Worm (Caenorhabditis elegans): ENCODE data around the gene phf-14.
"Not testable (repeated sequence)": the region's sequence is repeated elsewhere in the genome, so short reads cannot be mapped to it uniquely, and the experiment has no call there.

Gene phf-14

DNA sequence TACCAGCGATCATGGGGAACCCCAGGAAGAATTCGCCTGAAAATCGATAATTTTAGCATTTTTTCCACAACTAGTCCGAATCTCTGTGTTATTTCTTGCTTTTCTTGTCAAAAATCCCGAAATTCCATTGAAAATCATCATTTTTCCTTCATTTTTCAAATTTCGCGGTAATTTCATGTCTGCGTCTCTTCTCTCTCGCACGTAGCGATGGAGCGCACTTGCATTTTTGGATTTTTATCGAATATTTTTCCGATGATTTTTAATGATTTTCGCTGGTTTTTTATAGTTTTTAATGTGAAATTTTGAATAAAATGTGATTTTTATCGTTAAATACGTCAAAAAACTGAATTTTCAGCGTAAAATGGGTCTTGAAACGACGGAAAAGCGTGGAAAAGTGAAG lies 50.2 kb downstream of the phf-14 start, which contains the start of gene E01B7.2 (continued):
- no peak for TF ChIP-seq elt-3 (tag; optimal IDR thresholded peaks at IDR 0.05)

DNA sequence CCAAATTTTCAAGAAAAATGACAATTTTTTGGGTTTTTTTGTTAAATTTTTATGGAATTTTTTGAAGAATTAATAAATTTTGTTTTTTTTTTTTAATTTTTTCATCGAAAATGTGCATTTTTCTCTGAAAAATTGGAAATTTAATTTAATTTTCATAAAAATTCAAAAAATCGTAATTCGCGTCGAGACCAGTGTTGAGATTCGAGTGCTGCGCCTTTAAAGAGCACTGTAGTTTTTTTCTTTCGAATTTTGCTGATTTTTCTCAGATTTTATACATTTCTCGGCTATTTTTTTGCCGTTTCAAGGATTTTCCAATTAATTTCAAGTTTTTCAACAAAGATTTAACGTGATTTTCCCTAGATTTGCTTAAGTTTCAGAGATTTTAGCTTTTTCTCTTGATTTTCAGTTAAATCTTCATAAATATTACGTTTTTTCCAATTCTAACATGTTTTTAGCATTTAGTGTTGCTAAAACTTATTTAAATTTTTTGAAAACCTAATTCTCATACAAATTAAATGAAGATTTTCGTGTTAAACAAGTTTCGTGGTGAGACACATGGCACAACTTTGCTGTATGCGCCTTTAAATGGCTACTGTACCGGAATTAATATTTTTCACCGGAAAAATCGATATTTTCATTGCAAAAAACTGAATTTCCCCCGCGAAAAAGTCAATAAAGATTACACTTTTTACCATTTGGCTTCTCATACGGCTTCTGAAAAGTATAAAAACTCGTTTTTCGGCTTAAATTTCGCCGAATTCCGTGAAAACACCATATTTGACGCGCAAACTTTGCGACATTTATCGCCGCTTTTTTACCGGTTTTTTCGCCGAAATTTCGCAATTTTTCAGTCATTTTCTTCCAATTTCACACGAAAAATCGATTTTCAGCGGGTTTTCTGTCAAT lies 53.2 kb downstream of the phf-14 start, which contains the start of gene usp-50:
TSS of gene usp-50 (plus strand) at position 822 of the 906 bp plus-strand sequence.
- TF ChIP-seq mep-1 (tag; optimal IDR thresholded peaks at IDR 0.05); nhr-12 (tag; optimal IDR thresholded peaks at IDR 0.05); ceh-43 (GFP tag; optimal IDR thresholded peaks at IDR 0.05): not testable (repeated sequence)

DNA sequence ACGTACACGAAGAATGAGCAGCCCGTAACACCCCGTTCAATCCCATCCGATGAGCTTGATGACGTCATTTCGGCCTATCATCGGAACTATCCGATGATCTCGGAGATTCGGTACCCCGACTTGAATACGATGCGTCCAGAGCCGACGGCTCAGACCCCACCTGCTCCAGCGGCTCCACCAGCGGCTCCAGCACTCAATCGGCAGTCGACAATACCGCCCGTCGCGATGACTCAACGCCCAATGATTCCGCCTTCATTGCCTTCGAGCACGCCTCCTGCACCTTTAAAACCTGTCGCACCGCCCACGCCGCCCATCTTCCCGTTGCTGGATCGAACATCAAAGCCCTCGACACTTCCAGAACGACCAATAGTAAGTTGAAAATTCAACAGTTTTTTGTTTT lies 56.9 kb downstream of the phf-14 start:
- TF ChIP-seq zip-8 (tag; optimal IDR thresholded peaks at IDR 0.05) (peak; percentile 30), mab-5 (tag; optimal IDR thresholded peaks at IDR 0.05) (no peak)
